Worm (Caenorhabditis elegans) whole organism, L2 larva: Measurements from ENCODE around the gene scl-9.

Source experiments
- C34F6.9 ChIP-seq: fragments of 150-350 bp; optimal IDR thresholded peaks from 2 replicates; lab custom pipeline; 2014; ENCODE audit warnings: missing biosample characterization, missing genetic modification characterization
- alr-1 ChIP-seq: fragments of 150-350 bp; optimal IDR thresholded peaks from 2 replicates; lab custom pipeline; 2014; ENCODE audit warnings: missing biosample characterization, missing genetic modification characterization
- egl-27 ChIP-seq: sonication (generic microtip); optimal IDR thresholded peaks from 3 replicates; lab custom pipeline; 2017; ENCODE audit warnings: missing biosample characterization, missing genetic modification reagents, missing genetic modification characterization
- elt-3 ChIP-seq: sonication (generic microtip); optimal IDR thresholded peaks from 2 replicates; lab custom pipeline; 2017; ENCODE audit warnings: missing biosample characterization, missing genetic modification characterization
- nhr-25 ChIP-seq: fragments of 150-350 bp; sonication (generic microtip); optimal IDR thresholded peaks from 3 replicates; lab custom pipeline; 2014; ENCODE audit warnings: missing biosample characterization, missing genetic modification characterization
- snpc-4 ChIP-seq: fragments of 150-350 bp; optimal IDR thresholded peaks from 2 replicates; lab custom pipeline; 2014; ENCODE audit warnings: missing biosample characterization, missing genetic modification characterization
- unc-55 ChIP-seq: fragments of 150-350 bp; sonication (generic microtip); optimal IDR thresholded peaks from 3 replicates; lab custom pipeline; 2014; ENCODE audit warnings: missing biosample characterization, missing genetic modification reagents, missing genetic modification characterization

DNA sequence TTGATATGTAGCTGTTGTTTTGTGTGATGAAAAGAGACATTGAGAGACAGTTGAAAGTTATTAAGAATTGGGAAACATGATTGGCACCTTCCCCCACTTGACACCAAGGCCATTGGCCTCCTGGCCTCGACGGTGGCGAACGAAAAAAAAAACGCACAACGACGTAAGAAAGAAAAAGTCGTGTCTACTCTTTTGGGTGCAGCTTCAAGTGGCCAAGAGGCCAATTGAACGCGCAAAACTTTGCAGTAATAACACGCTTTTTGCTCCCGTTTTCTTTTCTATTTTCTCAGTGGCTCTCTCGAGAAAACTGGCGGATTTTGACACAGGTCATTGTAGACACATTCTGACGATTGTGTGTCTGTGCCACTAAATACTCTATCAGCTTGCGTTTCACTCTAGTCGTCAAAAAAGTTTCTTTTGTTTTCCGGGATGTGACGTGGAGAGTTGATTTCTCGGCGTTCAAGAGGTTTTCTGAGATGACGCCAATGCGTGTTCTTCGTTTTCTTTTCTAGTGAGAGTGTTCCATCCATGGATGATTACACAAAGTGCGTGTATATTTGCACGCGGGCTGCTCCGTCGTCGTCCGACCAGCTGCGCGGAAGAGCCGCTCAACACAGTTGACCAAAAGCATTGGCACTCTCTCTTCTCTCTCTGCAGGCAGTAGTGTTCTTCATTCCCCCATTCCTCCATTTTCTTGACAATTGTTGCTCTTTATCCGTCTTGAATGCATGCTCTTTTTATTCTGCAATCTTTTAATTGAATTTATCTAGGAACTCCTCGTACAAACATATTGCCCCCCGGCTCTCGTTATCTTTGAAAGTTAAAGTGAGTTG lies 16.3 kb upstream of the scl-9 start:
- no peak for TF ChIP-seq snpc-4 (tag; lab: Kevin White, UChicago)
- no peak for TF ChIP-seq C34F6.9
- TF ChIP-seq egl-27 (tag; lab: Kevin White, UChicago), result no peak
- no peak for TF ChIP-seq alr-1 (tag; lab: Kevin White, UChicago)
- TF ChIP-seq nhr-25 (tag; lab: Kevin White, UChicago), result peak; percentile 8
- TF ChIP-seq elt-3 (tag; lab: Kevin White, UChicago), result no peak
- no peak for TF ChIP-seq unc-55 (GFP tag; lab: Kevin White, UChicago)
